Fruit fly (Drosophila melanogaster): Measurements from ENCODE around the gene Ir100a.

Gene Ir100a

DNA sequence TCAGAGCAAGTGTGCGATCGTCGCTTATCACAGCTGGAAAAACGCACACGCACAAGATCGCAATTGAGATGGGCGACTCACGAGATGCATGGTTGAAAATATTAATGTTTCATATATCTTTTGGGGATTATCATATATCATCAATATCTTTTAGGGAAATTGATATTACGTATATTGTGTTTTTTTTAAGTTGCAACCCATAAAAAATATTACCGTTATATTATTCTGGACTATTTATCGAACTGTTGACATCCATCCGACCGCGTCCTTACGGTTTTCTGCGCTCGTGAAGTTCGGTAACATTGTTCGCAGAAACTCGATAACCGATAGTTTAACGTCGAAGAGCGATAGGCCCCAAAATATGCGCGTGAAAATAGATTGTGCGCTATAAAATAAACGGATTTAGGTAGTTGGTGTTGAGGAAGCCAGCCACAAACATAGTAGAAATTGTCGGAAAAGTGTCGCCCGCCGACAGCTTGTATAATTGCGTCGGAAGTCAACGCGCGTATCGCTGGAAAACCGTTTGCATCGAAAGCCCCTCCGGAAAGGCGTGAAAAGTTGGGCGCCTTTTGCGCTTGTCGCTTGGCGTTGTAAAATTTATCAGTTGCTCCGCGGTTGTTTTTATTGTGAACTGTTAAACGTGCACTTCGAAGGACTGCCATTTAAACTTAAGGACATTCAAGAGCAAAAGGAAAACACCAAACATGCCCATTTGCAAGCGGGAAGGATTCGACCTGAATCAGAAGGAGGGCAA is 6.9 kb upstream of the Ir100a start, which contains the start of the genes Mccc1 and Acf (continued):
- TF ChIP-seq H15 (GFP tag; IDR thresholded peaks at IDR 0.05) (no peak), repo (GFP tag; optimal IDR thresholded peaks at IDR 0.05) (no peak), rib (GFP tag; IDR thresholded peaks at IDR 0.05) (no peak), CG11085 (GFP tag; IDR thresholded peaks at IDR 0.05) (no peak), Hr78 (GFP tag; optimal IDR thresholded peaks at IDR 0.05) (no peak), klu (GFP tag; IDR thresholded peaks at IDR 0.05) (no peak), tgo (GFP tag; IDR thresholded peaks at IDR 0.05) (peak; percentile 46; the same call in 1 of the 3 replicates), Fer3 (tag; optimal IDR thresholded peaks at IDR 0.05) (no peak), zfh1 (GFP tag; IDR thresholded peaks at IDR 0.05) (peak; percentile 33; the same call in 1 of the 3 replicates), CG17328 (GFP tag; IDR thresholded peaks at IDR 0.05) (0 out of 2 replicates have a peak, but pooled peaks have one; percentile 13), dmrt99B (tag; optimal IDR thresholded peaks at IDR 0.05) (no peak), CG4730 (GFP tag; IDR thresholded peaks at IDR 0.05) (no peak), Doc3 (GFP tag; IDR thresholded peaks at IDR 0.05; ENCODE audit: partially characterized antibody) (peak; percentile 50; the same call in 2 of the 3 replicates), chif (GFP tag; optimal IDR thresholded peaks at IDR 0.05) (peak in 1 of 2 experiments; percentile 31), CG7357 (GFP tag; IDR thresholded peaks at IDR 0.05) (no peak), HLH3B (GFP tag; IDR thresholded peaks at IDR 0.05) (no peak), sisA (GFP tag; IDR thresholded peaks at IDR 0.05) (peak; percentile 20; the same call in 1 of the 2 replicates), CG5953 (GFP tag; IDR thresholded peaks at IDR 0.05) (no peak), pzg (GFP tag; optimal IDR thresholded peaks at IDR 0.05) (peak; percentile 79), NC2β (GFP tag; optimal IDR thresholded peaks at IDR 0.05) (peak; percentile 55), CG10543 (GFP tag; optimal IDR thresholded peaks at IDR 0.05) (no peak), CG14441 (GFP tag; IDR thresholded peaks at IDR 0.05) (peak; percentile 33; the same call in 1 of the 2 replicates), E2f2 (GFP tag; IDR thresholded peaks at IDR 0.05) (peak; percentile 42), knrl (GFP tag; IDR thresholded peaks at IDR 0.05; ENCODE audit: partially characterized antibody) (peak; percentile 65; the same call in 2 of the 3 replicates), TFAM (GFP tag; optimal IDR thresholded peaks at IDR 0.05) (no peak), phol (tag; optimal IDR thresholded peaks at IDR 0.05) (peak; percentile 50), CG9817 (tag; optimal IDR thresholded peaks at IDR 0.05) (peak; percentile 34), tll (GFP tag; optimal IDR thresholded peaks at IDR 0.05) (no peak), chm (GFP tag; IDR thresholded peaks at IDR 0.05) (no peak), sens (GFP tag) (peak; percentile 93), CG9876 (GFP tag; optimal IDR thresholded peaks at IDR 0.05) (no peak), Sox100B (GFP tag; optimal IDR thresholded peaks at IDR 0.05) (no peak), CG17612 (GFP tag; IDR thresholded peaks at IDR 0.05) (no peak), CG7556 (GFP tag; optimal IDR thresholded peaks at IDR 0.05) (no peak), Hsf (GFP tag; optimal IDR thresholded peaks at IDR 0.05) (peak; percentile 30), vfl (GFP tag; optimal IDR thresholded peaks at IDR 0.05) (peak; percentile 14), crp (GFP tag; optimal IDR thresholded peaks at IDR 0.05) (peak in 1 of 2 experiments; percentile 56), Stat92E (GFP tag; optimal IDR thresholded peaks at IDR 0.05) (no peak), Six4 (GFP tag; optimal IDR thresholded peaks at IDR 0.05) (no peak), ham (GFP tag; IDR thresholded peaks at IDR 0.05) (no peak), pros (GFP tag; optimal IDR thresholded peaks at IDR 0.05) (no peak), sima (GFP tag; optimal IDR thresholded peaks at IDR 0.05) (no peak), CG3995 (GFP tag; optimal IDR thresholded peaks at IDR 0.05) (peak; percentile 37), slp2 (GFP tag; optimal IDR thresholded peaks at IDR 0.05) (no peak), CG14965 (GFP tag; optimal IDR thresholded peaks at IDR 0.05; ENCODE audit: borderline replicate concordance) (no peak), vnd (GFP tag; IDR thresholded peaks at IDR 0.05; ENCODE audit: partially characterized antibody) (peak; percentile 51), CG7271 (tag; optimal IDR thresholded peaks at IDR 0.05) (peak; percentile 12), jing (GFP tag; optimal IDR thresholded peaks at IDR 0.05) (no peak), crol (GFP tag; IDR thresholded peaks at IDR 0.05) (no peak)

Measured in whole organism, embryonic.